Fruit fly (Drosophila melanogaster) whole organism, prepupa: ENCODE data around the gene SmB.

Experiments
- Blimp-1 ChIP-seq: fragments of 200-800 bp; sonication (Bioruptor generic); optimal IDR thresholded peaks from 3 replicates; lab custom pipeline; 2017; ENCODE audit warnings: missing biosample characterization, missing genetic modification characterization, mild to moderate bottlenecking, moderate library complexity, missing genetic modification reagents
- CG10631 ChIP-seq: fragments of 200-800 bp; sonication (Bioruptor generic); optimal IDR thresholded peaks from 2 replicates; lab custom pipeline; 2016; ENCODE audit warnings: missing biosample characterization, missing genetic modification characterization
- CG10669 ChIP-seq: fragments of 200-800 bp; sonication (Bioruptor generic); optimal IDR thresholded peaks from 3 replicates; lab custom pipeline; 2018; ENCODE audit warnings: missing biosample characterization, mild to moderate bottlenecking, missing genetic modification characterization, moderate library complexity
- CG11762 ChIP-seq: fragments of 200-800 bp; sonication (Bioruptor generic); optimal IDR thresholded peaks from 3 replicates; lab custom pipeline; 2016; ENCODE audit warnings: missing biosample characterization, missing genetic modification characterization; ENCODE audit not compliant: insufficient read depth
- CG11902 ChIP-seq: fragments of 200-800 bp; sonication (Bioruptor generic); optimal IDR thresholded peaks from 3 replicates; lab custom pipeline; 2016; ENCODE audit warnings: missing biosample characterization, missing genetic modification characterization
- CG15336 ChIP-seq: fragments of 200-800 bp; sonication (Bioruptor generic); IDR thresholded peaks from 2 replicates; pipeline ENCODE4 v1.3.6; 2022; ENCODE audit warnings: missing biosample characterization, missing genetic modification characterization
- CG1621 ChIP-seq: fragments of 200-800 bp; sonication (Bioruptor generic); optimal IDR thresholded peaks from 3 replicates; lab custom pipeline; 2018; ENCODE audit warnings: missing biosample characterization, mild to moderate bottlenecking, missing genetic modification characterization
- CG3032 ChIP-seq: fragments of 200-800 bp; optimal IDR thresholded peaks from 2 replicates; lab custom pipeline; 2019; ENCODE audit warnings: missing biosample characterization, mild to moderate bottlenecking, missing genetic modification characterization, moderate library complexity
- CG31627 ChIP-seq: fragments of 200-800 bp; sonication (Bioruptor generic); optimal IDR thresholded peaks from 3 replicates; lab custom pipeline; 2016; ENCODE audit warnings: missing biosample characterization, missing genetic modification characterization
- CG34406 ChIP-seq: fragments of 200-800 bp; sonication (Bioruptor generic); optimal IDR thresholded peaks from 3 replicates; lab custom pipeline; 2016; ENCODE audit warnings: missing biosample characterization, missing genetic modification characterization
- CG3919 ChIP-seq: fragments of 200-800 bp; sonication (Bioruptor generic); optimal IDR thresholded peaks from 3 replicates; lab custom pipeline; 2016; ENCODE audit warnings: missing biosample characterization, missing genetic modification characterization
- CG4318 ChIP-seq: fragments of 200-800 bp; sonication (Bioruptor generic); optimal IDR thresholded peaks from 3 replicates; lab custom pipeline; 2017; ENCODE audit warnings: missing biosample characterization, mild to moderate bottlenecking, missing genetic modification characterization
- CG6276 ChIP-seq: fragments of 200-800 bp; sonication (Bioruptor generic); optimal IDR thresholded peaks from 2 replicates; lab custom pipeline; 2017; ENCODE audit warnings: missing biosample characterization, mild to moderate bottlenecking, missing genetic modification characterization
- CG7368 ChIP-seq: fragments of 200-800 bp; sonication (Bioruptor generic); optimal IDR thresholded peaks from 3 replicates; lab custom pipeline; 2016; ENCODE audit warnings: missing biosample characterization, missing genetic modification characterization
- CG8119 ChIP-seq: fragments of 200-800 bp; sonication (Bioruptor generic); IDR thresholded peaks from 3 replicates; pipeline ENCODE4 v1.3.6; 2022; ENCODE audit warnings: missing biosample characterization, missing genetic modification characterization
- CG8632 ChIP-seq: fragments of 200-800 bp; sonication (Bioruptor generic); optimal IDR thresholded peaks from 3 replicates; lab custom pipeline; 2016; ENCODE audit warnings: missing biosample characterization, missing genetic modification characterization
- CG9139 ChIP-seq: fragments of 200-800 bp; sonication (Bioruptor generic); optimal IDR thresholded peaks from 3 replicates; lab custom pipeline; 2017; ENCODE audit warnings: missing biosample characterization, mild to moderate bottlenecking, missing genetic modification characterization
- Eip75B ChIP-seq: fragments of 200-800 bp; sonication (Bioruptor generic); optimal IDR thresholded peaks from 3 replicates; lab custom pipeline; 2016; ENCODE audit warnings: missing biosample characterization, missing genetic modification characterization
- Eip78C ChIP-seq: fragments of 200-800 bp; sonication (Bioruptor generic); peaks from one replicate; lab custom pipeline; 2016; ENCODE audit warnings: missing biosample characterization, missing genetic modification characterization
- Ets21C ChIP-seq: fragments of 200-800 bp; sonication (Bioruptor generic); optimal IDR thresholded peaks from 3 replicates; lab custom pipeline; 2016; ENCODE audit warnings: missing biosample characterization, missing genetic modification characterization
- Hr38 ChIP-seq: sonication (Bioruptor generic); optimal IDR thresholded peaks from 2 replicates; lab custom pipeline; 2016; ENCODE audit warnings: missing biosample characterization, missing genetic modification characterization
- Hr39 ChIP-seq: fragments of 200-800 bp; sonication (Bioruptor generic); optimal IDR thresholded peaks from 2 replicates; lab custom pipeline; 2016; ENCODE audit warnings: missing biosample characterization, missing genetic modification characterization
- Lpt ChIP-seq: fragments of 200-800 bp; sonication (Bioruptor generic); optimal IDR thresholded peaks from 3 replicates; lab custom pipeline; 2016; ENCODE audit warnings: missing biosample characterization, missing genetic modification characterization
- Met ChIP-seq: fragments of 200-800 bp; sonication (Bioruptor generic); optimal IDR thresholded peaks from 3 replicates; lab custom pipeline; 2016; ENCODE audit warnings: missing biosample characterization, missing genetic modification characterization
- OdsH ChIP-seq: fragments of 200-800 bp; sonication (Bioruptor generic); optimal IDR thresholded peaks from 3 replicates; lab custom pipeline; 2016; ENCODE audit warnings: missing biosample characterization, missing genetic modification characterization
- Smox ChIP-seq: fragments of 200-800 bp; sonication (Bioruptor generic); optimal IDR thresholded peaks from 3 replicates; lab custom pipeline; 2016; ENCODE audit warnings: missing biosample characterization, missing genetic modification characterization
- Sox14 ChIP-seq: fragments of 200-800 bp; sonication (Bioruptor generic); optimal IDR thresholded peaks from 3 replicates; lab custom pipeline; 2016; ENCODE audit warnings: missing biosample characterization, missing genetic modification characterization
- dsx ChIP-seq: fragments of 200-800 bp; optimal IDR thresholded peaks from 3 replicates; lab custom pipeline; 2019; ENCODE audit warnings: missing biosample characterization, mild to moderate bottlenecking, missing genetic modification characterization, moderate library complexity; ENCODE audit not compliant: poor library complexity, severe bottlenecking
- eg ChIP-seq: fragments of 200-800 bp; sonication (Bioruptor generic); IDR thresholded peaks from 3 replicates; pipeline ENCODE4 v1.3.6; 2022; ENCODE audit warnings: missing biosample characterization, missing genetic modification characterization
- esn ChIP-seq: fragments of 200-800 bp; sonication (Bioruptor generic); optimal IDR thresholded peaks from 2 replicates; lab custom pipeline; 2016; ENCODE audit warnings: missing biosample characterization, mild to moderate bottlenecking, missing genetic modification characterization, moderate library complexity
- fd59A ChIP-seq: fragments of 200-800 bp; sonication (Bioruptor generic); optimal IDR thresholded peaks from 2 replicates; lab custom pipeline; 2017; ENCODE audit warnings: missing biosample characterization, mild to moderate bottlenecking, missing genetic modification characterization, missing genetic modification reagents
- fkh ChIP-seq: fragments of 200-800 bp; sonication (Bioruptor generic); optimal IDR thresholded peaks from 3 replicates; lab custom pipeline; 2017; ENCODE audit warnings: missing biosample characterization, mild to moderate bottlenecking, missing genetic modification characterization, moderate library complexity
- net ChIP-seq: fragments of 200-800 bp; sonication (Bioruptor generic); optimal IDR thresholded peaks from 3 replicates; lab custom pipeline; 2016; ENCODE audit warnings: missing biosample characterization, missing genetic modification characterization
- salr ChIP-seq, 2 experiments: fragments of 200-800 bp; sonication (Bioruptor generic); optimal IDR thresholded peaks; 3 replicates each; lab custom pipeline; 2016 to 2018; ENCODE audit warnings: missing biosample characterization in 2 of 2, missing genetic modification characterization in 2 of 2, mild to moderate bottlenecking in 1 of 2
- ss ChIP-seq, 2 experiments: fragments of 200-800 bp; sonication (Bioruptor generic); optimal IDR thresholded peaks; 2 replicates in 1 of 2; 3 replicates in 1 of 2; lab custom pipeline; 2017 to 2018; ENCODE audit warnings: mild to moderate bottlenecking in 2 of 2, missing biosample characterization in 2 of 2, missing genetic modification characterization in 2 of 2, moderate library complexity in 1 of 2
- svp ChIP-seq: fragments of 200-800 bp; sonication (Bioruptor generic); peaks from one replicate; lab custom pipeline; 2016; ENCODE audit warnings: missing biosample characterization, missing genetic modification characterization

The SmB gene

dm6 chr2L:10474268-10474678, 47.8 kb upstream of the SmB start, which contains the start of gene RluA-1 (continued):
- TF ChIP-seq fkh (GFP tag; lab: Kevin White, UChicago) (peak; percentile 82), Blimp-1 (peak; percentile 82), CG8632 (GFP tag; lab: Kevin White, UChicago) (peak; percentile 96), CG1621 (peak; percentile 96), Hr38 (GFP tag; lab: Kevin White, UChicago) (peak; percentile 33), Lpt (GFP tag; lab: Kevin White, UChicago) (peak; percentile 97), Hr39 (peak; percentile 82), CG6276 (GFP tag; lab: Kevin White, UChicago) (peak; percentile 99), salr (GFP tag; optimal IDR thresholded peaks at IDR 0.05; lab: Kevin White, UChicago) (peak; percentile 94 to 96), Met (GFP tag; lab: Kevin White, UChicago) (peak; percentile 85), CG11902 (GFP tag; lab: Kevin White, UChicago) (peak; percentile 84), esn (peak; percentile 94), Eip75B (peak; percentile 90), Smox (GFP tag; lab: Kevin White, UChicago) (peak; percentile 93), CG34406 (peak; percentile 96), CG9139 (GFP tag; lab: Kevin White, UChicago) (peak; percentile 93), CG7368 (peak; percentile 94), fd59A (GFP tag; lab: Kevin White, UChicago) (peak; percentile 96), CG10669 (GFP tag; lab: Kevin White, UChicago) (peak; percentile 98), CG10631 (GFP tag; lab: Kevin White, UChicago) (peak; percentile 98)

DNA sequence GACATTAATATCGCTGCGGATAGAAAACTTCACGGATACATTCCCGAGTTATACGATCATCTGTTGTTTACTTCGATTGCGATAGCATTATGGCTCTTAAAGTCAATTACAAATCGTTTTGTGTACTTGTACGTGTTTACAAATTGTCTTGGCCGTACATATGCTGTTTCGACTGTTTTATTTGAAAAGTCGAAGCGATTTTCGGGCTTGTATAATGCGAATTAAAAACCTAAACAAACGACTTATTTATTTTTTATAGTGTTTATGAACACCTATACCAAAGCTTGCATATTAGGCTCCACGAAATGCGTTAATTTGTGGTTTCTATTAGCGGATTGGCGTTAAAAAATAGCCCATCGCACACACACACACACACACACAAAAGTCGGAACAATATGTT, 45.8 kb upstream of the SmB start:
- TF ChIP-seq ss (GFP tag; optimal IDR thresholded peaks at IDR 0.05; lab: Kevin White, UChicago) (no peak), OdsH (GFP tag; lab: Kevin White, UChicago) (no peak), CG8119 (GFP tag; lab: Robert Waterston, UW) (no peak), fkh (GFP tag; lab: Kevin White, UChicago) (peak; percentile 69)

- TF ChIP-seq CG31627 (GFP tag; lab: Kevin White, UChicago), result no peak
- no peak for TF ChIP-seq net (GFP tag; lab: Kevin White, UChicago)
- no peak for TF ChIP-seq CG34406
- no peak for TF ChIP-seq CG11762
- no peak for TF ChIP-seq CG4318 (GFP tag; lab: Kevin White, UChicago)
- peak; percentile 16 for TF ChIP-seq Eip78C (GFP tag; lab: Kevin White, UChicago)
- TF ChIP-seq CG3919, result no peak
- no peak for TF ChIP-seq eg (GFP tag; lab: Robert Waterston, UW)
- TF ChIP-seq CG15336 (GFP tag; lab: Robert Waterston, UW), result no peak
- TF ChIP-seq Sox14 (GFP tag; lab: Kevin White, UChicago), result no peak
- no peak for TF ChIP-seq Smox (GFP tag; lab: Kevin White, UChicago)
- no peak for TF ChIP-seq CG3032 (tag; lab: Kevin White, UChicago)
- TF ChIP-seq Ets21C (GFP tag; lab: Kevin White, UChicago), result no peak
- TF ChIP-seq dsx, result peak; percentile 36
- no peak for TF ChIP-seq salr (GFP tag; optimal IDR thresholded peaks at IDR 0.05; lab: Kevin White, UChicago)
Measured at dm6 chr2L:10470211-10470610, 43.8 kb upstream of the SmB start.

DNA sequence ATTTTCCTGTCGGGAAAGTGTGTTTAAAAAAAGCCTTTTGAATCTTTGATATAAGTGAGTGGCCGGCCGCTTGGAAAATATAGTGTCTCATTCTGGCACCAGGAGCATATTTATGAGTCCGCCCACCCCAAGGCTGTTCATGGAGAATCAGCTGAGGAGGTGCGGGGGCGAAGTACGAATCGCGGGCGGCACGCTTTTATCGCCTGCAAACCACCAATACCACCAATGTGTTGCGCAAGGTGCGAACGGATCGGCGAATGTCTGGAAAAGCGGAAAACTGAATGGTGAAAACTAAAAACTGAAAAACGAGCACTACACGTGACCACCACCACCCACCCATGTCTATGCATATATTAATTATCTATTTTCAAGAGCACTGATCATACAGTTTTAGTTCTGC, 42.6 kb upstream of the SmB start:
- no peak for TF ChIP-seq Eip78C (GFP tag; lab: Kevin White, UChicago)
- no peak for TF ChIP-seq CG11902 (GFP tag; lab: Kevin White, UChicago)
- no peak for TF ChIP-seq svp (GFP tag; lab: Kevin White, UChicago)
- TF ChIP-seq esn, result no peak
- no peak for TF ChIP-seq Hr39
- TF ChIP-seq, all 60 proteins: peak for 0
